Fruit fly (Drosophila melanogaster) whole organism, pupa: ENCODE data around the gene dgt6.

Source experiments
- CG12605 ChIP-seq: fragments of 200-800 bp; sonication (Bioruptor generic); IDR thresholded peaks from 2 replicates; pipeline ENCODE4 v1.3.6; 2022; ENCODE audit warnings: missing biosample characterization, missing genetic modification characterization
- CG13204 ChIP-seq: fragments of 200-800 bp; sonication (Bioruptor generic); optimal IDR thresholded peaks from 2 replicates; lab custom pipeline; 2018; ENCODE audit warnings: missing biosample characterization, mild to moderate bottlenecking, missing genetic modification characterization, moderate library complexity
- CG14655 ChIP-seq: fragments of 200-800 bp; sonication (Bioruptor generic); optimal IDR thresholded peaks from 3 replicates; lab custom pipeline; 2017; ENCODE audit warnings: mild to moderate bottlenecking, missing biosample characterization, missing genetic modification reagents, missing genetic modification characterization
- CG15710 ChIP-seq: fragments of 200-800 bp; sonication (Bioruptor generic); optimal IDR thresholded peaks from 2 replicates; lab custom pipeline; 2018; ENCODE audit warnings: missing biosample characterization, mild to moderate bottlenecking, missing genetic modification characterization, moderate library complexity
- CG32121 ChIP-seq: fragments of 200-800 bp; sonication (Bioruptor generic); IDR thresholded peaks from 2 replicates; pipeline ENCODE4 v1.3.6; 2022; ENCODE audit warnings: missing biosample characterization, missing genetic modification characterization
- CG4496 ChIP-seq: fragments of 200-800 bp; sonication (Bioruptor generic); IDR thresholded peaks from 3 replicates; pipeline ENCODE4 v1.3.6; 2022; ENCODE audit warnings: missing biosample characterization, missing genetic modification characterization
- CG8159 ChIP-seq: fragments of 200-800 bp; sonication (Bioruptor generic); optimal IDR thresholded peaks from 3 replicates; lab custom pipeline; 2018; ENCODE audit warnings: missing biosample characterization, mild to moderate bottlenecking, missing genetic modification characterization, moderate library complexity
- D1 ChIP-seq: fragments of 200-800 bp; sonication (Bioruptor generic); optimal IDR thresholded peaks from 2 replicates; lab custom pipeline; 2018; ENCODE audit warnings: missing biosample characterization, mild to moderate bottlenecking, missing genetic modification characterization, moderate library complexity
- EcR ChIP-seq: fragments of 200-800 bp; sonication (Bioruptor generic); optimal IDR thresholded peaks from 3 replicates; lab custom pipeline; 2019; ENCODE audit warnings: missing biosample characterization, missing genetic modification characterization, mild to moderate bottlenecking, moderate library complexity, missing genetic modification reagents
- Pif1B ChIP-seq: fragments of 200-800 bp; sonication (Bioruptor generic); optimal IDR thresholded peaks from 3 replicates; lab custom pipeline; 2016; ENCODE audit warnings: missing biosample characterization, missing genetic modification characterization
- Snoo ChIP-seq: fragments of 200-800 bp; sonication (Bioruptor generic); optimal IDR thresholded peaks from 3 replicates; lab custom pipeline; 2017; ENCODE audit warnings: missing biosample characterization, mild to moderate bottlenecking, missing genetic modification characterization, inconsistent platforms
- fd96Ca ChIP-seq: fragments of 200-800 bp; sonication (Bioruptor generic); IDR thresholded peaks from 3 replicates; pipeline ENCODE4 v1.3.6; 2022; ENCODE audit warnings: missing biosample characterization, missing genetic modification characterization

- TF ChIP-seq Pif1B (no peak), Snoo (no peak), CG12605 (GFP tag; lab: Robert Waterston, UW) (no peak), EcR (GFP tag; lab: Kevin White, UChicago) (no peak), fd96Ca (no peak), D1 (no peak), CG14655 (no peak), CG15710 (no peak), CG4496 (GFP tag; lab: Robert Waterston, UW) (no peak), CG32121 (no peak), CG8159 (tag; lab: Kevin White, UChicago) (no peak), CG13204 (GFP tag; lab: Kevin White, UChicago) (no peak)
Measured at dm6 chr3R:29098022-29098421, 32.8 kb downstream of the dgt6 start.
